Fruit fly (Drosophila melanogaster) whole organism, pupa: ENCODE data around the gene Nsun2.

ENCODE experiments used
- CG15710 ChIP-seq: fragments of 200-800 bp; sonication (Bioruptor generic); optimal IDR thresholded peaks from 2 replicates; lab custom pipeline; 2018; ENCODE audit warnings: missing biosample characterization, mild to moderate bottlenecking, missing genetic modification characterization, moderate library complexity
- CG17806 ChIP-seq: fragments of 200-800 bp; sonication (Bioruptor generic); optimal IDR thresholded peaks from 2 replicates; lab custom pipeline; 2018; ENCODE audit warnings: missing biosample characterization, mild to moderate bottlenecking, missing genetic modification characterization, moderate library complexity
- Ets98B ChIP-seq: fragments of 200-800 bp; sonication (Bioruptor generic); IDR thresholded peaks from 2 replicates; pipeline ENCODE4 v1.3.6; 2022; ENCODE audit warnings: missing biosample characterization, missing genetic modification characterization
- Snoo ChIP-seq: fragments of 200-800 bp; sonication (Bioruptor generic); optimal IDR thresholded peaks from 3 replicates; lab custom pipeline; 2017; ENCODE audit warnings: missing biosample characterization, mild to moderate bottlenecking, missing genetic modification characterization, inconsistent platforms
- fd96Ca ChIP-seq: fragments of 200-800 bp; sonication (Bioruptor generic); IDR thresholded peaks from 3 replicates; pipeline ENCODE4 v1.3.6; 2022; ENCODE audit warnings: missing biosample characterization, missing genetic modification characterization
- rn ChIP-seq: fragments of 200-800 bp; sonication (Bioruptor generic); IDR thresholded peaks from 2 replicates; pipeline ENCODE4 v1.3.6; 2022; ENCODE audit warnings: missing biosample characterization, missing genetic modification characterization

- no peak for TF ChIP-seq CG17806 (tag; lab: Kevin White, UChicago)
- TF ChIP-seq CG15710 (tag; lab: Kevin White, UChicago) = no peak
- TF ChIP-seq Snoo (tag; lab: Kevin White, UChicago) = no peak
- TF ChIP-seq rn (GFP tag; lab: Robert Waterston, UW) = no peak
- TF ChIP-seq Ets98B (GFP tag; lab: Robert Waterston, UW) = no peak
- no peak for TF ChIP-seq fd96Ca (GFP tag; lab: Robert Waterston, UW)
Measured at dm6 chrX:4061502-4061901, 52.0 kb downstream of the Nsun2 start.
